Fruit fly (Drosophila melanogaster): Measurements from ENCODE around the gene CG10598.

dm6 chrX:17221142-17221541, 5.5 kb downstream of the CG10598 start, which contains the start of gene CG5172:
- TF ChIP-seq fkh (GFP tag; optimal IDR thresholded peaks at IDR 0.05) (no peak), topi (GFP tag; optimal IDR thresholded peaks at IDR 0.05) (no peak), OdsH (GFP tag; optimal IDR thresholded peaks at IDR 0.05) (no peak)
